Fruit fly (Drosophila melanogaster): ENCODE data around the gene kar.
"Not testable (repeated sequence)": the region's sequence is repeated elsewhere in the genome, so short reads cannot be mapped to it uniquely, and the experiment has no call there.

Gene kar

dm6 chr3R:12715253-12715652 is 26.1 kb upstream of the kar start:
- TF ChIP-seq EcR (GFP tag; optimal IDR thresholded peaks at IDR 0.05) (no peak), CG8478 (optimal IDR thresholded peaks at IDR 0.05) (no peak), pan (optimal IDR thresholded peaks at IDR 0.05) (no peak), usp (GFP tag; optimal IDR thresholded peaks at IDR 0.05) (no peak), Dll (optimal IDR thresholded peaks at IDR 0.05) (no peak), psq (optimal IDR thresholded peaks at IDR 0.05) (no peak)

DNA sequence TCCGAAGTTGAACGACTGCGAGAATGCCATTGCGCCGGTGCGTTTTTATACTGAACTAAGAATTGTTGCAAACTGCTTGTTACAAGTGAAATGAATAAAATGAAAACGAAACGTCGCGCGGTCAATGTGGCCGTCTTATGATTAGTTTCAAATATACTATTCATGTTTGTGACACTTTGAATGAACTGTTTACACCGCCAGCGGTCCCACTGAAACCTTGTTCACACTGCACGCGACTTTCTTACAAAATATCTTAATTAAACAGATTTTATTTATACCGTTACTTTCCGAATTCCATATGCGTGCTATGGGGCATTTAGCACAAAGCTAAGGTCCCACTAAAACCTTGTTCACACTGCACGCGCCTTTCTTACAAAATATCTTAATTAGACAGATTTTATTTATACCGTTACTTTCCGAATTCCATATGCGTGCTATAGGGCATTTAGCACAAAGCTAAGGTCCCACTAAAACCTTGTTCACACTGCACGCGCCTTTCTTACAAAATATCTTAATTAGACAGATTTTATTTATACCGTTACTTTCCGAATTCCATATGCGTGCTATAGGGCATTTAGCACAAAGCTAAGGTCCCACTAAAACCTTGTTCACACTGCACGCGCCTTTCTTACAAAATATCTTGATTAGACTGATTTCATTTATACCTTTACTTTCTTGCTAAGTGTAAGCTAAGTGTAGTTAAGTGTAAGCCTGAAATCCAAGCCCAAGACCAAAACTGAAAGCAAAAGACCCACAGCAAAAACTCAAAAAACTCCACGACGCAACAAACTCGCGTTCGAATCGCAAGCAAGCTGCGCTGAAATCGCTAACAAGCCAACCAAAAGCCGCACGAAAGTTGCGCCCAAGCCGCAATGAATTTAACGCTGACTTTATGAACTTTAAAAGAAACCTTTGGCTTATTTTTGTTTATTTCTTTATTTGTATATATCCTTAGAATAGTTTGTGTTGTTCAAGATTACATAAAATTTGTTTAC is 23.3 kb upstream of the kar start, which contains the start of gene PolQ:
PolQ (minus strand) TSS at position 122 of the 995 bp plus-strand sequence.
- not testable (repeated sequence) for TF ChIP-seq EcR (GFP tag; optimal IDR thresholded peaks at IDR 0.05); pan (optimal IDR thresholded peaks at IDR 0.05); Dll (optimal IDR thresholded peaks at IDR 0.05)

DNA sequence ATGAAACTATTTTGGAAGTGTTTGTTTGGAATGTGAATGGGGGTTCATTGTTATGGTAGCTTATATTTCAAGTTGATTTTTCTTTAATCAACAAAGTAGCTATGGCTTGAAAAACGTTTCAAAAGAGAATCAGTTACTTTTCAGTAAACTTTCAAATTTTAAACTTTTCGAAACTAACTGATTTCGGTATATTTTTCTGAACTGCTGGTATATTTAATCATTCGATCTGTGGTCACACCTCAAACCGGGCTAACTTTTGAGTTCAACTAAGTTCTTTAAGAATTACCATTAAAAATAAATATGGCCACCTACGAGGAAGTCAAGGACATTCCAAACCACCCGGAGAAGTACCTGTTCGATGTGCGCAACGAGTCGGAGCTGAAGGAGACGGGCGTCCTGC is 15.7 kb upstream of the kar start, which contains the start of gene CG12279:
CG12279 (plus strand) TSS at position 234 of the 400 bp plus-strand sequence.
- TF ChIP-seq Dll (optimal IDR thresholded peaks at IDR 0.05) (no peak), usp (GFP tag; optimal IDR thresholded peaks at IDR 0.05) (no peak), CG8478 (optimal IDR thresholded peaks at IDR 0.05) (no peak), psq (optimal IDR thresholded peaks at IDR 0.05) (no peak), pan (optimal IDR thresholded peaks at IDR 0.05) (no peak), EcR (GFP tag; optimal IDR thresholded peaks at IDR 0.05) (no peak)

- TF ChIP-seq Dll (optimal IDR thresholded peaks at IDR 0.05), result no peak
- no peak for TF ChIP-seq EcR (GFP tag; optimal IDR thresholded peaks at IDR 0.05)
- TF ChIP-seq usp (GFP tag; optimal IDR thresholded peaks at IDR 0.05), result no peak
- no peak for TF ChIP-seq psq (optimal IDR thresholded peaks at IDR 0.05)
- no peak for TF ChIP-seq CG8478 (optimal IDR thresholded peaks at IDR 0.05)
- TF ChIP-seq pan (optimal IDR thresholded peaks at IDR 0.05), result no peak
Measured at dm6 chr3R:12701994-12702494, 12.9 kb upstream of the kar start.

DNA sequence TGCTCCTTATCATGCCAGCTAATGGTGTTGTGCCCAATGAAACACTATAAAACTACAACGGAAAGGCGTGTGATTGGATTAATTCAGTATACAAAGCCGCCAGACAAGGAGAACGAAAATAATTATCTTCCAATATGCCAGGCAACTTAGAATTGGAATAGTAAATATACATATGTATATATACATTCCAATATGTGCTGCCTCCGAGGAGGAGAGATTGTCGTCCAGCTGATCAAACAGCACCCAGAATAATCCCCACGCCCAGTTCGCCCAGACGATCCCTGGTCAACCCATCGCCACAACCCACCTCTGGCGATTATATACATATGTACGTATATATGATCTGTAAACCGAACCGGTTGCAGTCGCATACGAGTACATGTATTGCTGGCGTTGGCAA is 12.1 kb upstream of the kar start:
- no peak for TF ChIP-seq psq (optimal IDR thresholded peaks at IDR 0.05)
- TF ChIP-seq Dll (optimal IDR thresholded peaks at IDR 0.05), result no peak
- TF ChIP-seq pan (optimal IDR thresholded peaks at IDR 0.05), result no peak
- no peak for TF ChIP-seq CG8478 (optimal IDR thresholded peaks at IDR 0.05)
- TF ChIP-seq EcR (GFP tag; optimal IDR thresholded peaks at IDR 0.05), result no peak

DNA sequence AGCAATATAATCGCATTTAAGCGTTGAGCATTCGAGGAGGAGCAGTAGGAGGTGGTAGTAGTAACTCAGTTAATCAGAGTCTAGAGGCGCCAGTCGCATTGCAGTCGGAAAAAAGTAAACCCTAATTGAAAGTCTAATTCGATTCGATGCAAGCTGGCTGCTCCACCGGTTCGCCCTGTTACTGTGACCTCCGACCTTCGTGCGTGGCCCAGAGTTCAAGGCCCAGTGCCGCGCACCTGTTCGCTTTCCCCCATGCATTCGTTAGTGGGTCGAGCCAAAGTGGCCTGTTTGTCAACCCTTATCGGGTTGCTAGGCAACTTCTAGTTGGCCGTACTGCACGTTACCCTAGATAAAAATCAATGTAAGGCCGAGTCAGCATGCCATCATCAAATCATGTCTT is 11.3 kb upstream of the kar start:
- no peak for TF ChIP-seq pan (optimal IDR thresholded peaks at IDR 0.05)
- no peak for TF ChIP-seq usp (GFP tag; optimal IDR thresholded peaks at IDR 0.05)
- TF ChIP-seq EcR (GFP tag; optimal IDR thresholded peaks at IDR 0.05), result no peak
- TF ChIP-seq Dll (optimal IDR thresholded peaks at IDR 0.05), result no peak
- no peak for TF ChIP-seq psq (optimal IDR thresholded peaks at IDR 0.05)
- TF ChIP-seq CG8478 (optimal IDR thresholded peaks at IDR 0.05), result no peak

dm6 chr3R:12699620-12700378 is 10.6 kb upstream of the kar start:
- no peak for TF ChIP-seq EcR (GFP tag; optimal IDR thresholded peaks at IDR 0.05)
- TF ChIP-seq usp (GFP tag; optimal IDR thresholded peaks at IDR 0.05), result no peak
- no peak for TF ChIP-seq psq (optimal IDR thresholded peaks at IDR 0.05)
- no peak for TF ChIP-seq Dll (optimal IDR thresholded peaks at IDR 0.05)

- TF ChIP-seq usp (GFP tag; optimal IDR thresholded peaks at IDR 0.05) (no peak), Dll (optimal IDR thresholded peaks at IDR 0.05) (no peak), CG8478 (optimal IDR thresholded peaks at IDR 0.05) (no peak), pan (optimal IDR thresholded peaks at IDR 0.05) (no peak), psq (optimal IDR thresholded peaks at IDR 0.05) (no peak), EcR (GFP tag; optimal IDR thresholded peaks at IDR 0.05) (no peak)
Measured at dm6 chr3R:12698363-12698762, 9.2 kb upstream of the kar start.

- TF ChIP-seq usp (GFP tag; optimal IDR thresholded peaks at IDR 0.05) (no peak), Dll (optimal IDR thresholded peaks at IDR 0.05) (no peak), pan (optimal IDR thresholded peaks at IDR 0.05) (no peak), CG8478 (optimal IDR thresholded peaks at IDR 0.05) (no peak), psq (optimal IDR thresholded peaks at IDR 0.05) (no peak), EcR (GFP tag; optimal IDR thresholded peaks at IDR 0.05) (no peak)
Measured at dm6 chr3R:12697571-12698039, 8.4 kb upstream of the kar start.

DNA sequence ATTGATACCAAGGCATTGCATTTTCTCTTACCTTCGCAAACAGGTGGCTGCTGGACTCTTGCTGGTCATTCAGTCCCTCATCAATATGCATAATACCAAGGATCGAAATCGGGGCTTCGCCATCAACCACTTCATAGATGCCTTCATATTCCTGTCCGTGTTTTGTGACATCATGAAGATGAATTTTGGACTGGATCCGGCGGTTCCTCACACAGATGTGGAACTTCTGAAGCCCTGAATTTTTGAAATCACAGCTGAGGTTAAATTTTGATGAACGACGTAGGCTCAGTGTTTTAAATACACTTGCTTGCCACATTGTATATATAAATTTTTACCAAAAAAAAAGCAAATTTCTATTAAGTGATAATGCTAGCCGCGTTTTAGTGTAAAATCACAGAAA is 7.9 kb upstream of the kar start, which contains the start of gene Past1:
Past1 (plus strand) TSS at position 301 of the 400 bp plus-strand sequence.
- TF ChIP-seq psq (optimal IDR thresholded peaks at IDR 0.05) (no peak), CG8478 (optimal IDR thresholded peaks at IDR 0.05) (no peak), usp (GFP tag; optimal IDR thresholded peaks at IDR 0.05) (no peak), pan (optimal IDR thresholded peaks at IDR 0.05) (no peak), EcR (GFP tag; optimal IDR thresholded peaks at IDR 0.05) (no peak), Dll (optimal IDR thresholded peaks at IDR 0.05) (no peak)

- TF ChIP-seq CG8478 (optimal IDR thresholded peaks at IDR 0.05) (no peak), psq (optimal IDR thresholded peaks at IDR 0.05) (no peak), pan (optimal IDR thresholded peaks at IDR 0.05) (no peak), usp (GFP tag; optimal IDR thresholded peaks at IDR 0.05) (no peak), Dll (optimal IDR thresholded peaks at IDR 0.05) (no peak), EcR (GFP tag; optimal IDR thresholded peaks at IDR 0.05) (no peak)
Measured at dm6 chr3R:12694742-12695141, 5.6 kb upstream of the kar start, which contains the start of the genes CG14391 and NijC. CG14391 (minus strand) TSS chr3R:12694842. NijC (plus strand) TSS chr3R:12695129.
